Fruit fly (Drosophila melanogaster) whole organism, adult: Measurements from ENCODE around the gene CG14042.

Source experiments
- CG11617 ChIP-seq: fragments of 200-800 bp; sonication (Bioruptor generic); optimal IDR thresholded peaks from 2 replicates; lab custom pipeline; 2017; ENCODE audit warnings: mild to moderate bottlenecking, missing biosample characterization, missing genetic modification reagents, missing genetic modification characterization
- CG12768 ChIP-seq: fragments of 200-800 bp; sonication (Bioruptor generic); optimal IDR thresholded peaks from 2 replicates; lab custom pipeline; 2017; ENCODE audit warnings: missing biosample characterization, missing genetic modification characterization, mild to moderate bottlenecking, moderate library complexity, missing genetic modification reagents
- CG7045 ChIP-seq: fragments of 200-800 bp; sonication (Bioruptor generic); optimal IDR thresholded peaks from 2 replicates; lab custom pipeline; 2017; ENCODE audit warnings: missing biosample characterization, mild to moderate bottlenecking, missing genetic modification characterization
- CG7101 ChIP-seq: fragments of 200-800 bp; sonication (Bioruptor generic); optimal IDR thresholded peaks from 2 replicates; lab custom pipeline; 2018; ENCODE audit warnings: missing biosample characterization, mild to moderate bottlenecking, missing genetic modification characterization, moderate library complexity
- Crg-1 ChIP-seq: fragments of 200-800 bp; sonication (Bioruptor generic); optimal IDR thresholded peaks from 2 replicates; lab custom pipeline; 2016; ENCODE audit warnings: missing biosample characterization, missing genetic modification characterization
- Hr96 ChIP-seq: fragments of 200-800 bp; sonication (Bioruptor generic); optimal IDR thresholded peaks from 2 replicates; lab custom pipeline; 2016; ENCODE audit warnings: missing biosample characterization, missing genetic modification characterization
- cnc ChIP-seq, 2 experiments: fragments of >200 bp; optimal IDR thresholded peaks; 2 replicates each; lab custom pipeline; 2017
- kay ChIP-seq: fragments of 200-800 bp; sonication (Bioruptor generic); peaks from one replicate; lab custom pipeline; 2016; ENCODE audit warnings: missing biosample characterization, missing genetic modification characterization, borderline replicate concordance
- ovo ChIP-seq: fragments of 200-800 bp; sonication (Bioruptor generic); optimal IDR thresholded peaks from 2 replicates; lab custom pipeline; 2016; ENCODE audit warnings: missing biosample characterization, missing genetic modification characterization
- tj ChIP-seq: fragments of 200-800 bp; sonication (Bioruptor generic); optimal IDR thresholded peaks from 3 replicates; lab custom pipeline; 2017; ENCODE audit warnings: missing biosample characterization, mild to moderate bottlenecking, missing genetic modification characterization, moderate library complexity
- toe ChIP-seq: fragments of 200-800 bp; sonication (Bioruptor generic); optimal IDR thresholded peaks from 2 replicates; lab custom pipeline; 2016; ENCODE audit warnings: missing biosample characterization, missing genetic modification characterization

DNA sequence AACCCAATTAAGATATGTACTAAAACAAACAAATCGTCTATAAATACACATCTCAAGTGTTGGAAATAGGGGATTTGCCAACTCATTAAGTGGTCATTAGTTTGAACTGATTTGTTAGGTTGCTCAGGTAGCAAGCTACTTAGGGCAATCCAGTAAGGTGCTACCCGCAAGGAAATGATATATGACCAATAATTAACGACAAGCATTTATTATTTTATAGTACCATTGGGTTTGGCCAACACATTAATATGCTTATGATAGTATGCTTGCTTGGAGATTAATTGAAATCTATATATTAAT lies 41.7 kb upstream of the CG14042 start:
- TF ChIP-seq kay (GFP tag; lab: Kevin White, UChicago), result no peak
- no peak for TF ChIP-seq CG7045
- no peak for TF ChIP-seq Crg-1
- TF ChIP-seq cnc (optimal IDR thresholded peaks at IDR 0.05; lab: Kevin White, UChicago), result no peak
- TF ChIP-seq CG7101, result no peak
- no peak for TF ChIP-seq Hr96
- no peak for TF ChIP-seq ovo (GFP tag; lab: Kevin White, UChicago)
- no peak for TF ChIP-seq toe (GFP tag; lab: Kevin White, UChicago)
- no peak for TF ChIP-seq tj
- TF ChIP-seq CG11617 (GFP tag; lab: Kevin White, UChicago), result no peak
- no peak for TF ChIP-seq CG12768 (GFP tag; lab: Kevin White, UChicago)
